Worm (Caenorhabditis elegans): ENCODE results near the gene Y80D3A.8.

ce11 chrV:18930748-18931147, 9.7 kb upstream of the Y80D3A.8 start:
- TF ChIP-seq elt-2 (tag; optimal IDR thresholded peaks at IDR 0.05) (no peak), egl-27 (tag; optimal IDR thresholded peaks at IDR 0.05) (no peak), elt-1 (tag; optimal IDR thresholded peaks at IDR 0.05) (no peak), ceh-28 (tag; optimal IDR thresholded peaks at IDR 0.05) (no peak), lin-15B (tag; optimal IDR thresholded peaks at IDR 0.05) (no peak), jun-1 (tag; optimal IDR thresholded peaks at IDR 0.05) (no peak)
